ENCODE assay signal across 3 fruit fly cellular contexts in genomic region chr3R:27706581-27707181, dm6.
TF ChIP-seq lines count a peak whose summit lies in the region.

Gene CROT, minus strand, starts transcription at chr3R:27706751.
Gene CG12877, plus strand, starts transcription at chr3R:27707100.

TF ChIP-seq in whole organism, adult, 20 proteins besides CTCF, POLR2A, EP300 and RAD21 (continued from another document):
- TF ChIP-seq cic (GFP tag; optimal IDR thresholded peaks at IDR 0.05; lab: Kevin White, UChicago) (no peak), kay (GFP tag; lab: Kevin White, UChicago; ENCODE audit: borderline replicate concordance) (peak; percentile 89)
TF ChIP-seq in whole organism, adult: peak in this region for 18.

TF ChIP-seq in whole organism, embryonic, 481 proteins besides CTCF, POLR2A, EP300 and RAD21 (continued from another document and continues in another):
- TF ChIP-seq NFAT (GFP tag; IDR thresholded peaks at IDR 0.05; lab: Robert Waterston, UW) (peak; percentile 43; the same call in 1 of the 2 replicates), dmrt11E (tag; optimal IDR thresholded peaks at IDR 0.05; lab: Kevin White, UChicago) (peak; percentile 81), CG15514 (GFP tag; optimal IDR thresholded peaks at IDR 0.05; lab: Kevin White, UChicago) (peak; percentile 54), lilli (GFP tag; optimal IDR thresholded peaks at IDR 0.05; lab: Kevin White, UChicago) (peak; percentile 86), az2 (GFP tag; optimal IDR thresholded peaks at IDR 0.05; lab: Kevin White, UChicago) (peak; percentile 84), ato (GFP tag; IDR thresholded peaks at IDR 0.05; lab: Robert Waterston, UW; ENCODE audit: partially characterized antibody) (no peak), Asciz (GFP tag; optimal IDR thresholded peaks at IDR 0.05; lab: Kevin White, UChicago) (peak; percentile 42), Blimp-1 (GFP tag; optimal IDR thresholded peaks at IDR 0.05; lab: Kevin White, UChicago) (peak; percentile 60), CG16813 (GFP tag; IDR thresholded peaks at IDR 0.05; lab: Robert Waterston, UW; ENCODE audit: partially characterized antibody) (peak; percentile 31; the same call in 1 of the 3 replicates), CG15479 (GFP tag; optimal IDR thresholded peaks at IDR 0.05; lab: Kevin White, UChicago) (no peak), CG6272 (GFP tag; IDR thresholded peaks at IDR 0.05; lab: Robert Waterston, UW) (peak; percentile 77), CG12071 (GFP tag; optimal IDR thresholded peaks at IDR 0.05; lab: Kevin White, UChicago) (peak; percentile 16), trh (GFP tag; optimal IDR thresholded peaks at IDR 0.05; lab: Kevin White, UChicago) (peak; percentile 74), ro (GFP tag; IDR thresholded peaks at IDR 0.05; lab: Robert Waterston, UW) (no peak), sc (optimal IDR thresholded peaks at IDR 0.05; lab: Kevin White, UChicago) (no peak), sc (GFP tag; optimal IDR thresholded peaks at IDR 0.05; lab: Kevin White, UChicago) (peak; percentile 68), CG14860 (GFP tag; IDR thresholded peaks at IDR 0.05; lab: Robert Waterston, UW; ENCODE audit: partially characterized antibody) (no peak), her (GFP tag; optimal IDR thresholded peaks at IDR 0.05; lab: Kevin White, UChicago) (no peak), Atf6 (GFP tag; IDR thresholded peaks at IDR 0.05; lab: Robert Waterston, UW) (peak; percentile 61; the same call in 1 of the 2 replicates), CG12219 (GFP tag; optimal IDR thresholded peaks at IDR 0.05; lab: Kevin White, UChicago) (peak; percentile 40), HLH3B (GFP tag; IDR thresholded peaks at IDR 0.05; lab: Robert Waterston, UW) (peak; percentile 63; the same call in 1 of the 2 replicates), D19A (tag; optimal IDR thresholded peaks at IDR 0.05; lab: Kevin White, UChicago) (peak; percentile 63), CG7745 (tag; optimal IDR thresholded peaks at IDR 0.05; lab: Kevin White, UChicago) (no peak), exex (tag; optimal IDR thresholded peaks at IDR 0.05; lab: Kevin White, UChicago) (peak; percentile 79), CG14441 (GFP tag; IDR thresholded peaks at IDR 0.05; lab: Robert Waterston, UW) (peak; percentile 78), CG17829 (tag; optimal IDR thresholded peaks at IDR 0.05; lab: Kevin White, UChicago) (peak; percentile 76), CG11093 (GFP tag; IDR thresholded peaks at IDR 0.05; lab: Robert Waterston, UW) (peak; percentile 30; the same call in 2 of the 3 replicates), Antp (GFP tag; optimal IDR thresholded peaks at IDR 0.05; lab: Kevin White, UChicago) (peak; percentile 35), Hr39 (optimal IDR thresholded peaks at IDR 0.05; lab: Kevin White, UChicago) (no peak), danr (GFP tag; IDR thresholded peaks at IDR 0.05; lab: Robert Waterston, UW) (peak; percentile 75; the same call in 1 of the 2 replicates), CG12769 (tag; optimal IDR thresholded peaks at IDR 0.05; lab: Kevin White, UChicago) (peak; percentile 11), CG6254 (GFP tag; optimal IDR thresholded peaks at IDR 0.05; lab: Kevin White, UChicago) (no peak), Xrp1 (GFP tag; IDR thresholded peaks at IDR 0.05; lab: Robert Waterston, UW) (peak; percentile 76), Optix (GFP tag; IDR thresholded peaks at IDR 0.05; lab: Robert Waterston, UW) (peak; percentile 75; the same call in 2 of the 3 replicates), CG31224 (GFP tag; IDR thresholded peaks at IDR 0.05; lab: Robert Waterston, UW) (peak; percentile 66), CG7556 (GFP tag; optimal IDR thresholded peaks at IDR 0.05; lab: Kevin White, UChicago) (peak; percentile 72), crc (GFP tag; optimal IDR thresholded peaks at IDR 0.05; lab: Kevin White, UChicago) (no peak), Chrac-16 (GFP tag; optimal IDR thresholded peaks at IDR 0.05; lab: Kevin White, UChicago) (peak; percentile 77), pho (GFP tag; optimal IDR thresholded peaks at IDR 0.05; lab: Kevin White, UChicago) (peak; percentile 50), nau (GFP tag; optimal IDR thresholded peaks at IDR 0.05; lab: Kevin White, UChicago) (no peak), CG31365 (tag; optimal IDR thresholded peaks at IDR 0.05; lab: Kevin White, UChicago) (no peak), sqz (GFP tag; optimal IDR thresholded peaks at IDR 0.05; lab: Kevin White, UChicago) (no peak), klu (GFP tag; IDR thresholded peaks at IDR 0.05; lab: Robert Waterston, UW) (peak; percentile 74; the same call in 1 of the 2 replicates), kni (GFP tag; optimal IDR thresholded peaks at IDR 0.05; lab: Kevin White, UChicago) (peak; percentile 27), ken (GFP tag; IDR thresholded peaks at IDR 0.05; lab: Robert Waterston, UW) (peak; percentile 68; the same call in 2 of the 3 replicates), org-1 (GFP tag; optimal IDR thresholded peaks at IDR 0.05; lab: Kevin White, UChicago) (peak; percentile 56), phol (tag; optimal IDR thresholded peaks at IDR 0.05; lab: Kevin White, UChicago) (peak; percentile 89), repo (GFP tag; optimal IDR thresholded peaks at IDR 0.05; lab: Kevin White, UChicago) (no peak), CG4707 (GFP tag; optimal IDR thresholded peaks at IDR 0.05; lab: Kevin White, UChicago) (no peak), Meics (GFP tag; optimal IDR thresholded peaks at IDR 0.05; lab: Kevin White, UChicago) (peak; percentile 73), CG1024 (GFP tag; IDR thresholded peaks at IDR 0.05; lab: Robert Waterston, UW) (peak; percentile 53; the same call in 1 of the 2 replicates), CG7839 (tag; optimal IDR thresholded peaks at IDR 0.05; lab: Kevin White, UChicago) (peak; percentile 82), CG9215 (GFP tag; IDR thresholded peaks at IDR 0.05; lab: Robert Waterston, UW) (peak; percentile 77), CG6683 (GFP tag; optimal IDR thresholded peaks at IDR 0.05; lab: Kevin White, UChicago) (no peak), fd96Cb (tag; optimal IDR thresholded peaks at IDR 0.05; lab: Kevin White, UChicago) (peak; percentile 75), CG10431 (GFP tag; optimal IDR thresholded peaks at IDR 0.05; lab: Kevin White, UChicago) (no peak), CG6854 (GFP tag; optimal IDR thresholded peaks at IDR 0.05; lab: Kevin White, UChicago) (peak; percentile 37), pita (GFP tag; optimal IDR thresholded peaks at IDR 0.05; lab: Kevin White, UChicago) (no peak), CG7372 (GFP tag; IDR thresholded peaks at IDR 0.05; lab: Robert Waterston, UW) (peak; percentile 62), CG17612 (GFP tag; IDR thresholded peaks at IDR 0.05; lab: Robert Waterston, UW) (no peak), ftz-f1 (GFP tag; optimal IDR thresholded peaks at IDR 0.05; lab: Kevin White, UChicago) (no peak), CG7786 (GFP tag; optimal IDR thresholded peaks at IDR 0.05; lab: Kevin White, UChicago) (peak; percentile 30), CG3838 (GFP tag; optimal IDR thresholded peaks at IDR 0.05; lab: Kevin White, UChicago) (peak; percentile 25)

TF ChIP-seq in whole organism, prepupa, 60 proteins besides CTCF, POLR2A, EP300 and RAD21 (continued from another document):
- TF ChIP-seq pdm3 (GFP tag; optimal IDR thresholded peaks at IDR 0.05; lab: Kevin White, UChicago) (peak; percentile 84), fd59A (GFP tag; optimal IDR thresholded peaks at IDR 0.05; lab: Kevin White, UChicago) (peak; percentile 70), Lpt (GFP tag; optimal IDR thresholded peaks at IDR 0.05; lab: Kevin White, UChicago) (peak; percentile 59), CG6854 (GFP tag; optimal IDR thresholded peaks at IDR 0.05; lab: Kevin White, UChicago) (no peak), Hr4 (GFP tag; optimal IDR thresholded peaks at IDR 0.05; lab: Kevin White, UChicago) (peak; percentile 84), CG31627 (GFP tag; optimal IDR thresholded peaks at IDR 0.05; lab: Kevin White, UChicago) (peak; percentile 75), eg (GFP tag; IDR thresholded peaks at IDR 0.05; lab: Robert Waterston, UW) (peak; percentile 85), Ets96B (tag; optimal IDR thresholded peaks at IDR 0.05; lab: Kevin White, UChicago) (peak; percentile 70), net (GFP tag; optimal IDR thresholded peaks at IDR 0.05; lab: Kevin White, UChicago) (peak; percentile 76), Met (GFP tag; optimal IDR thresholded peaks at IDR 0.05; lab: Kevin White, UChicago) (peak; percentile 77), Hr39 (GFP tag; optimal IDR thresholded peaks at IDR 0.05; lab: Kevin White, UChicago) (peak; percentile 70), Blimp-1 (GFP tag; optimal IDR thresholded peaks at IDR 0.05; lab: Kevin White, UChicago) (peak; percentile 41), CG6163 (GFP tag; IDR thresholded peaks at IDR 0.05; lab: Robert Waterston, UW) (peak; percentile 72), CG10631 (GFP tag; optimal IDR thresholded peaks at IDR 0.05; lab: Kevin White, UChicago) (peak; percentile 93), Hr38 (GFP tag; optimal IDR thresholded peaks at IDR 0.05; lab: Kevin White, UChicago) (no peak), vri (GFP tag; optimal IDR thresholded peaks at IDR 0.05; lab: Kevin White, UChicago) (peak; percentile 5), dac (GFP tag; optimal IDR thresholded peaks at IDR 0.05; lab: Kevin White, UChicago) (peak; percentile 54), CG15336 (GFP tag; IDR thresholded peaks at IDR 0.05; lab: Robert Waterston, UW) (peak; percentile 66), fkh (GFP tag; optimal IDR thresholded peaks at IDR 0.05; lab: Kevin White, UChicago) (peak; percentile 96), fd85E (GFP tag; optimal IDR thresholded peaks at IDR 0.05; lab: Kevin White, UChicago) (peak; percentile 19), CG6276 (GFP tag; optimal IDR thresholded peaks at IDR 0.05; lab: Kevin White, UChicago) (no peak), ss (GFP tag; optimal IDR thresholded peaks at IDR 0.05; lab: Kevin White, UChicago) (peak in 1 of 2 experiments; percentile 46), CG1621 (tag; optimal IDR thresholded peaks at IDR 0.05; lab: Kevin White, UChicago) (peak; percentile 64), CG34406 (GFP tag; optimal IDR thresholded peaks at IDR 0.05; lab: Kevin White, UChicago) (peak; percentile 82), Eip93F (GFP tag; optimal IDR thresholded peaks at IDR 0.05; lab: Kevin White, UChicago) (peak; percentile 28), CG8119 (GFP tag; IDR thresholded peaks at IDR 0.05; lab: Robert Waterston, UW) (peak; percentile 57), CG11294 (GFP tag; IDR thresholded peaks at IDR 0.05; lab: Robert Waterston, UW) (peak; percentile 78; the same call in 1 of the 2 replicates), lz (GFP tag; optimal IDR thresholded peaks at IDR 0.05; lab: Kevin White, UChicago) (peak; percentile 77), salr (GFP tag; optimal IDR thresholded peaks at IDR 0.05; lab: Kevin White, UChicago) (peak; percentile 70 to 78), topi (GFP tag; optimal IDR thresholded peaks at IDR 0.05; lab: Kevin White, UChicago) (peak; percentile 54), Sox14 (GFP tag; optimal IDR thresholded peaks at IDR 0.05; lab: Kevin White, UChicago) (peak; percentile 75), CG7368 (GFP tag; optimal IDR thresholded peaks at IDR 0.05; lab: Kevin White, UChicago) (peak; percentile 69), CG6808 (GFP tag; optimal IDR thresholded peaks at IDR 0.05; lab: Kevin White, UChicago) (peak; percentile 54), Eip78C (GFP tag; lab: Kevin White, UChicago) (peak; percentile 90), Eip75B (GFP tag; optimal IDR thresholded peaks at IDR 0.05; lab: Kevin White, UChicago) (peak; percentile 70), Smox (GFP tag; optimal IDR thresholded peaks at IDR 0.05; lab: Kevin White, UChicago) (peak; percentile 75), CG3919 (GFP tag; optimal IDR thresholded peaks at IDR 0.05; lab: Kevin White, UChicago) (peak; percentile 72), CG8632 (GFP tag; optimal IDR thresholded peaks at IDR 0.05; lab: Kevin White, UChicago) (peak; percentile 78), CG3032 (tag; optimal IDR thresholded peaks at IDR 0.05; lab: Kevin White, UChicago) (peak; percentile 82), CG6792 (GFP tag; optimal IDR thresholded peaks at IDR 0.05; lab: Kevin White, UChicago) (peak; percentile 69), cyc (GFP tag; optimal IDR thresholded peaks at IDR 0.05; lab: Kevin White, UChicago) (peak; percentile 71)
